Fruit fly (Drosophila melanogaster): ENCODE results near the gene TfIIFalpha.

TfIIFalpha gene

DNA sequence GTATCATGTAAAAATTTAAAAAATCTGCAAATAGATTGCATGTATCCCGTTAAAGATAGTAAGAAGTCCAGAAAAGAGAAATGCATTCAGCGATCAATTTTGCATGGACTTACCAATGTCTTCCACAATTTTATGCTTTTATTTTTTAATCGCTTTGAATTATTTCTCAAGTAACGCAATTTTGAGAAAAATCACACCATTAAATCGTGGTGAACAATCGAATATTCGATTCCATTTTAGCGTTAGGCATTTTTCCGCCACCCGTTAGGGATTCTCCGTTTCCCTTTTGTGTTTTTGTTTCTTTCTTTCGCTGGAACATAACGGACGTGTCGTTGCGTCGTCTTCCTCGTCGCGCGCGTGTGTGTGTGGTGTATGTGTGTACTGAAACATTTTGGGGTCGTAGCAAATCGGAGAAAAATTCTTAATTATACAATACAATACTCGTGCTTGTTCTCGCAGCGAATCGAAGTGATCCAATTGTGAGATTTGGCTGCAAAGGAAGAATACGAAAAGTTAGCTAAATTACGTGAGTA is 26.4 kb downstream of the TfIIFalpha start, which contains the start of gene gpp (continued):
- TF ChIP-seq CG1529 (GFP tag; optimal IDR thresholded peaks at IDR 0.05): no peak
- TF ChIP-seq E2f1 (GFP tag; IDR thresholded peaks at IDR 0.05): no peak
- TF ChIP-seq Meics (GFP tag; optimal IDR thresholded peaks at IDR 0.05): no peak
- no peak for TF ChIP-seq Usf (GFP tag; optimal IDR thresholded peaks at IDR 0.05)
- no peak for TF ChIP-seq btn (GFP tag; optimal IDR thresholded peaks at IDR 0.05)
- TF ChIP-seq CG33213 (GFP tag; optimal IDR thresholded peaks at IDR 0.05): peak; percentile 31
- TF ChIP-seq cwo (GFP tag; optimal IDR thresholded peaks at IDR 0.05): peak; percentile 59
- TF ChIP-seq gt (GFP tag; IDR thresholded peaks at IDR 0.05): no peak
- TF ChIP-seq E2f2 (GFP tag; IDR thresholded peaks at IDR 0.05): no peak
- TF ChIP-seq Awh (GFP tag; IDR thresholded peaks at IDR 0.05): no peak
- TF ChIP-seq psq (GFP tag; optimal IDR thresholded peaks at IDR 0.05): peak; percentile 100
- TF ChIP-seq mirr (GFP tag; optimal IDR thresholded peaks at IDR 0.05): peak; percentile 47
- no peak for TF ChIP-seq lab (GFP tag; optimal IDR thresholded peaks at IDR 0.05)
- no peak for TF ChIP-seq CG6854 (GFP tag; optimal IDR thresholded peaks at IDR 0.05)
- TF ChIP-seq gcm2 (GFP tag; optimal IDR thresholded peaks at IDR 0.05): no peak
- TF ChIP-seq CG11723 (GFP tag; optimal IDR thresholded peaks at IDR 0.05): no peak
- TF ChIP-seq sd (tag; optimal IDR thresholded peaks at IDR 0.05): peak; percentile 50
- TF ChIP-seq emc (GFP tag; optimal IDR thresholded peaks at IDR 0.05): no peak
- TF ChIP-seq hkb (optimal IDR thresholded peaks at IDR 0.05): no peak
- no peak for TF ChIP-seq hkb (GFP tag; IDR thresholded peaks at IDR 0.05)
- no peak for TF ChIP-seq bcd (GFP tag; optimal IDR thresholded peaks at IDR 0.05)
- no peak for TF ChIP-seq ssp (GFP tag; IDR thresholded peaks at IDR 0.05)
- no peak for TF ChIP-seq Elba2 (GFP tag; optimal IDR thresholded peaks at IDR 0.05)
- no peak for TF ChIP-seq Hr51 (GFP tag; optimal IDR thresholded peaks at IDR 0.05)
- no peak for TF ChIP-seq Scr (GFP tag; IDR thresholded peaks at IDR 0.05; ENCODE audit: partially characterized antibody)
- no peak for TF ChIP-seq CG17361 (GFP tag; IDR thresholded peaks at IDR 0.05)
- no peak for TF ChIP-seq oc (tag; optimal IDR thresholded peaks at IDR 0.05)
- no peak for TF ChIP-seq Drgx (GFP tag; IDR thresholded peaks at IDR 0.05)
- TF ChIP-seq CG10565 (GFP tag; optimal IDR thresholded peaks at IDR 0.05): no peak
- TF ChIP-seq Dek (tag; optimal IDR thresholded peaks at IDR 0.05): no peak
- no peak for TF ChIP-seq dati (GFP tag; IDR thresholded peaks at IDR 0.05)
- no peak for TF ChIP-seq CG13424 (tag; optimal IDR thresholded peaks at IDR 0.05)
- peak; percentile 32 for TF ChIP-seq CG17912 (GFP tag; optimal IDR thresholded peaks at IDR 0.05)
- TF ChIP-seq bowl (GFP tag; IDR thresholded peaks at IDR 0.05): no peak
- TF ChIP-seq kah (GFP tag; optimal IDR thresholded peaks at IDR 0.05): no peak
- TF ChIP-seq CG11398 (GFP tag; optimal IDR thresholded peaks at IDR 0.05): no peak
- no peak for TF ChIP-seq wor (GFP tag; IDR thresholded peaks at IDR 0.05)
- TF ChIP-seq ash1 (GFP tag; optimal IDR thresholded peaks at IDR 0.05): peak; percentile 20
- no peak for TF ChIP-seq slbo (GFP tag; IDR thresholded peaks at IDR 0.05)
- TF ChIP-seq bab2 (GFP tag; optimal IDR thresholded peaks at IDR 0.05): no peak
- peak; percentile 23 for TF ChIP-seq CG9437 (GFP tag; optimal IDR thresholded peaks at IDR 0.05)
- no peak for TF ChIP-seq CG4404 (GFP tag; IDR thresholded peaks at IDR 0.05)
- TF ChIP-seq CG18599 (GFP tag; optimal IDR thresholded peaks at IDR 0.05): no peak
- TF ChIP-seq HmgZ (tag; optimal IDR thresholded peaks at IDR 0.05): peak; percentile 32
- TF ChIP-seq bsh (GFP tag; optimal IDR thresholded peaks at IDR 0.05): no peak
- no peak for TF ChIP-seq CG3065 (GFP tag; optimal IDR thresholded peaks at IDR 0.05)
- no peak for TF ChIP-seq CG14014 (GFP tag; IDR thresholded peaks at IDR 0.05)
- no peak for TF ChIP-seq Hr3 (GFP tag; optimal IDR thresholded peaks at IDR 0.05)
- no peak for TF ChIP-seq CG9932 (GFP tag; IDR thresholded peaks at IDR 0.05)
- no peak for TF ChIP-seq CG30403 (GFP tag; optimal IDR thresholded peaks at IDR 0.05)

All from whole organism, embryonic.